Worm (Caenorhabditis elegans): ENCODE results near the gene lnkn-1.
A peak's percentile ranks its signal among the peaks of the same experiment; 100 is the strongest.

DNA sequence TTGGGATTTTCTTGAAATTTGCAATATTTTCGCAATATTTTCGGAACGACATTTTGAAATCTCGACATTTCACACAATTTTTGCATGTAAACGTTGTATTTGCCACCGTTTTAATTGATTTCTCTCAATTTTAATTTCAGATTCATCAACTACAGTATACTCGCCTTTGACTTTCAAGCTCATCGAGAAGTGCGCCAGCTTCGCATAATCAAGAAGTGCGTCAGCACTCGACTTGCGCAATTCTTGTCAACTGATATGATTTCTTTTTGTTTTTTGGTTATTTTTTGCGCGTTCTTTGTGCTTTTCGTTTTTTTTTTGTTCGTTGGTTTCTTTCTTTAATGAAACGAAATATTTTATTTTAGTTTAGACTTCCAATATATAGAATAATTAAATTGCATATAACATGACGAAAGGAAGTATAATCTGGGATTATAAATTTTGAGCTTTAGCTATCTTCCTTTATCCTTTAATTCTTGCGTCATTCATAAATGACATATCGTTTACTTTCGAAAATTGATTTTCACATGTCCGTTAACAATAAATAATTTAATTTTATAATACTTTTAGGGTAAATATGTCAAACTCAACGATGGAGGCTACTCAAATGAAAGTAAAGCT, 2.7 kb upstream of the lnkn-1 start, which contains the start of gene famh-136:
- TF ChIP-seq blmp-1 (tag; optimal IDR thresholded peaks at IDR 0.05): no peak
- TF ChIP-seq elt-1 (tag; optimal IDR thresholded peaks at IDR 0.05; ENCODE audit: borderline replicate concordance, insufficient read depth): no peak
- no peak for TF ChIP-seq snpc-4 (tag; optimal IDR thresholded peaks at IDR 0.05)
- no peak for TF ChIP-seq ceh-83 (GFP tag; optimal IDR thresholded peaks at IDR 0.05)
- TF ChIP-seq M03D4.4 (tag; optimal IDR thresholded peaks at IDR 0.05): peak; percentile 61
- no peak for TF ChIP-seq elt-3 (tag; optimal IDR thresholded peaks at IDR 0.05)
- peak; percentile 44 for TF ChIP-seq nhr-237 (tag; optimal IDR thresholded peaks at IDR 0.05)
- no peak for TF ChIP-seq unc-39 (tag; optimal IDR thresholded peaks at IDR 0.05)
- peak; percentile 80 for TF ChIP-seq lsy-2 (tag; optimal IDR thresholded peaks at IDR 0.05)
- TF ChIP-seq ztf-11 (tag; optimal IDR thresholded peaks at IDR 0.05): no peak
- TF ChIP-seq ham-2 (GFP tag; optimal IDR thresholded peaks at IDR 0.05): no peak

All from whole organism, mixed stage, embryonic.